Fruit fly (Drosophila melanogaster): ENCODE results near the gene aus.

The aus gene

DNA sequence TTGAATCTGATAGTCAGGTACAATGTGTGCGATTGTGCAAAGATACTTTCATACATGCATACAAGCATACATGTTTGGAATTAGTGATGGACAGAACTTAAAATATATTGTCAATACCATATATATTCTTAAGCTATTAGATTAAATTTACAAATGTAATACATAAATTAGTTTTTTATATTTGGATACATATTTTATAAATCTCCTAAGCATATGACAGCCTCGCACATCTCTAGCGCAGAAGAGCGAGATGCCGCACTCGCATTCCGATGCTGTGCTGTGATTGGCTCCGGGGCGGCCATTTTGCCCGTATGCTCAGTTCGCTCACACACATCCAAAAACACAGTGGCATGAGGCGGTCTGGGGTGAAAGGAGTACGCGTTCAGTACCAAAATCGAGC, 29.2 kb upstream of the aus start, which contains the start of gene tin (continued):
- TF ChIP-seq BEAF-32 (GFP tag; optimal IDR thresholded peaks at IDR 0.05) (peak; percentile 70), Side (GFP tag; optimal IDR thresholded peaks at IDR 0.05) (peak; percentile 14), CG13894 (tag; optimal IDR thresholded peaks at IDR 0.05) (no peak), Xrp1 (GFP tag; IDR thresholded peaks at IDR 0.05) (peak; percentile 99), row (GFP tag; IDR thresholded peaks at IDR 0.05) (peak; percentile 98), Doc3 (GFP tag; IDR thresholded peaks at IDR 0.05; ENCODE audit: partially characterized antibody) (peak; percentile 75; the same call in 2 of the 3 replicates), corto (GFP tag; optimal IDR thresholded peaks at IDR 0.05) (peak; percentile 91)

DNA sequence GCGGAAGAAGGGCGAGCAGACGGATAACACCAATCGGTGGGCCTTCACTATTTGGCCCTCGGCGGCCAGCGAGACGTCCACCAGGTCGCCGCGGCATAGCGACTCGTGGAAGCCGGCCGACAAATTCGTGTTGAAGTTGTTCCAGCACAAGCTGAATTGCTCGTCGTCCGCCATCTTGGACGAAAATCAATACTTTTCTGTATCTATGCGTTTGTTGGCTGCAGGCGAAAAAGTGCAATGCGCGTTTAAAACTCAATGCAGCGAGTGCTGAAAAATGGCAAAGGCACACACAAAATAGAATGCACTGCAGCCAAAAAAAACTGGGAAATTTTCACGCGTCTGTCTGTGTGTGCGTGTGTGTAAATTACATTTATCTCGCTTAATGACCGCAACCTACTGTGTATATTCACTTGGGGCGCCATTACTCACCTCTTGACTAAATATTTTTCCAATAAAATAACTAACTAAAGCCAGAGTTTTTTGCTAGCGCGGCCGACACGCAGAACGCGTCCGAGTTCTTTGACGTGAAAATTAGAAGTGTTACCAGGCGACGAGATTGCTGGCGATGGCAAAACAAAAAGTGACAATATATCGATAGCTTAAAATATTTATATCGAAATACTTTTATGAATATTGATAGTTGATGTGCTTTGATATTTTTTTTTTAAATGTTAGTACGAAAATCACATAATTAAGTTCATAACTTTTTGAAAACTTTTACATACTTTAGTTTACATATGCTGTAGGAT, 27.6 kb upstream of the aus start:
- TF ChIP-seq CG4820 (GFP tag; optimal IDR thresholded peaks at IDR 0.05) (no peak), HLHmδ (GFP tag; optimal IDR thresholded peaks at IDR 0.05) (no peak), CG6813 (GFP tag; optimal IDR thresholded peaks at IDR 0.05) (no peak), Atf-2 (GFP tag; optimal IDR thresholded peaks at IDR 0.05) (no peak), H2.0 (GFP tag; IDR thresholded peaks at IDR 0.05) (no peak), HmgD (GFP tag; optimal IDR thresholded peaks at IDR 0.05) (no peak), Drgx (GFP tag; IDR thresholded peaks at IDR 0.05) (no peak), CG33557 (GFP tag; optimal IDR thresholded peaks at IDR 0.05) (peak; percentile 39), NFAT (GFP tag; IDR thresholded peaks at IDR 0.05) (no peak), nerfin-1 (tag; optimal IDR thresholded peaks at IDR 0.05) (no peak), ab (GFP tag; optimal IDR thresholded peaks at IDR 0.05) (no peak), CG12391 (tag; optimal IDR thresholded peaks at IDR 0.05) (peak; percentile 59), usp (GFP tag; optimal IDR thresholded peaks at IDR 0.05) (no peak), Hey (tag; optimal IDR thresholded peaks at IDR 0.05) (no peak), pb (GFP tag; optimal IDR thresholded peaks at IDR 0.05) (no peak), CG7928 (GFP tag; optimal IDR thresholded peaks at IDR 0.05) (no peak), Dbx (GFP tag; IDR thresholded peaks at IDR 0.05) (peak; percentile 24; the same call in 1 of the 3 replicates), CG8765 (GFP tag; IDR thresholded peaks at IDR 0.05) (no peak), Sry-β (GFP tag; optimal IDR thresholded peaks at IDR 0.05) (no peak), tna (GFP tag; IDR thresholded peaks at IDR 0.05; ENCODE audit: partially characterized antibody) (peak; percentile 26; the same call in 1 of the 2 replicates), CG12155 (GFP tag; optimal IDR thresholded peaks at IDR 0.05) (no peak), CG11456 (GFP tag; IDR thresholded peaks at IDR 0.05) (no peak), da (GFP tag; optimal IDR thresholded peaks at IDR 0.05) (no peak), pnt (GFP tag; optimal IDR thresholded peaks at IDR 0.05) (no peak), CG14710 (tag; optimal IDR thresholded peaks at IDR 0.05) (peak; percentile 46), CG33213 (GFP tag; optimal IDR thresholded peaks at IDR 0.05) (peak; percentile 33), CG6854 (GFP tag; optimal IDR thresholded peaks at IDR 0.05) (no peak), wdn (GFP tag; IDR thresholded peaks at IDR 0.05) (0 out of 2 replicates have a peak, but pooled peaks have one; percentile 16), yki (optimal IDR thresholded peaks at IDR 0.05) (no peak), CG11504 (tag; optimal IDR thresholded peaks at IDR 0.05) (no peak), CG2202 (tag; optimal IDR thresholded peaks at IDR 0.05) (peak; percentile 11), tgo (GFP tag; IDR thresholded peaks at IDR 0.05) (no peak), CG10267 (tag; optimal IDR thresholded peaks at IDR 0.05) (peak; percentile 51), H15 (GFP tag; IDR thresholded peaks at IDR 0.05) (no peak), CG15073 (GFP tag; optimal IDR thresholded peaks at IDR 0.05) (no peak), scrt (GFP tag; optimal IDR thresholded peaks at IDR 0.05) (no peak), her (GFP tag; optimal IDR thresholded peaks at IDR 0.05) (no peak), CG11696 (GFP tag; IDR thresholded peaks at IDR 0.05) (no peak), CG11398 (GFP tag; optimal IDR thresholded peaks at IDR 0.05) (no peak), CG18011 (GFP tag; optimal IDR thresholded peaks at IDR 0.05) (no peak), CG10543 (GFP tag; optimal IDR thresholded peaks at IDR 0.05) (no peak), gt (GFP tag; IDR thresholded peaks at IDR 0.05) (no peak)

All from whole organism, embryonic.